Fruit fly (Drosophila melanogaster) whole organism, embryonic: Measurements from ENCODE around the gene CG5781.

Experiments used
- Blimp-1 ChIP-seq: fragments of 200-800 bp; sonication (Bioruptor generic); optimal IDR thresholded peaks from 3 replicates; lab custom pipeline; 2018; ENCODE audit warnings: missing biosample characterization, missing genetic modification characterization, mild to moderate bottlenecking, moderate library complexity, missing genetic modification reagents
- CG10321 ChIP-seq: fragments of 200-800 bp; sonication (Bioruptor generic); IDR thresholded peaks from 2 replicates; pipeline ENCODE4 v1.3.6; 2022; ENCODE audit warnings: missing biosample characterization, missing genetic modification characterization
- CG10565 ChIP-seq: fragments of 200-800 bp; sonication (Bioruptor generic); optimal IDR thresholded peaks from 3 replicates; lab custom pipeline; 2016; ENCODE audit warnings: missing biosample characterization, mild to moderate bottlenecking, missing genetic modification characterization
- CG12071 ChIP-seq: fragments of 200-800 bp; sonication (Bioruptor generic); optimal IDR thresholded peaks from 3 replicates; lab custom pipeline; 2018; ENCODE audit warnings: missing biosample characterization, mild to moderate bottlenecking, missing genetic modification characterization
- CG1233 ChIP-seq: fragments of 200-800 bp; sonication (Bioruptor generic); optimal IDR thresholded peaks from 4 replicates; lab custom pipeline; 2018; ENCODE audit warnings: missing biosample characterization, mild to moderate bottlenecking, missing genetic modification characterization
- CG12942 ChIP-seq: fragments of 200-800 bp; sonication (Bioruptor generic); optimal IDR thresholded peaks from 3 replicates; lab custom pipeline; 2016; ENCODE audit warnings: missing biosample characterization, missing genetic modification characterization
- CG13424 ChIP-seq: fragments of 200-800 bp; sonication (Bioruptor generic); optimal IDR thresholded peaks from 2 replicates; lab custom pipeline; 2019; ENCODE audit warnings: missing biosample characterization, mild to moderate bottlenecking, missing genetic modification characterization, moderate library complexity
- CG1602 ChIP-seq: fragments of 200-800 bp; sonication (Bioruptor generic); optimal IDR thresholded peaks from 3 replicates; lab custom pipeline; 2016; ENCODE audit warnings: missing biosample characterization, missing genetic modification characterization
- CG1603 ChIP-seq: fragments of 200-800 bp; sonication (Bioruptor generic); optimal IDR thresholded peaks from 2 replicates; lab custom pipeline; 2019; ENCODE audit warnings: missing biosample characterization, mild to moderate bottlenecking, missing genetic modification characterization, moderate library complexity
- CG16815 ChIP-seq: fragments of 200-800 bp; sonication (Bioruptor generic); optimal IDR thresholded peaks from 3 replicates; lab custom pipeline; 2017; ENCODE audit warnings: missing biosample characterization, mild to moderate bottlenecking, missing genetic modification characterization
- CG2116 ChIP-seq: fragments of 200-800 bp; sonication (Bioruptor generic); optimal IDR thresholded peaks from 3 replicates; lab custom pipeline; 2018; ENCODE audit warnings: missing biosample characterization, mild to moderate bottlenecking, missing genetic modification characterization
- CG2199 ChIP-seq: fragments of 200-800 bp; sonication (Bioruptor generic); IDR thresholded peaks from 3 replicates; pipeline ENCODE4 v1.3.6; 2022; ENCODE audit warnings: missing biosample characterization, missing genetic modification characterization
- CG32532 ChIP-seq: fragments of 200-800 bp; sonication (Bioruptor generic); IDR thresholded peaks from 2 replicates; pipeline ENCODE4 v1.3.6; 2022; ENCODE audit warnings: missing biosample characterization, missing genetic modification characterization
- CG34376 ChIP-seq: fragments of 200-800 bp; sonication (Bioruptor generic); optimal IDR thresholded peaks from 2 replicates; lab custom pipeline; 2018; ENCODE audit warnings: missing biosample characterization, mild to moderate bottlenecking, missing genetic modification characterization
- CG4707 ChIP-seq: fragments of 200-800 bp; sonication (Bioruptor generic); optimal IDR thresholded peaks from 2 replicates; lab custom pipeline; 2018; ENCODE audit warnings: missing biosample characterization, mild to moderate bottlenecking, missing genetic modification characterization, moderate library complexity
- CG6654 ChIP-seq: fragments of 200-800 bp; sonication (Bioruptor generic); optimal IDR thresholded peaks from 2 replicates; lab custom pipeline; 2017; ENCODE audit warnings: missing biosample characterization, mild to moderate bottlenecking, missing genetic modification characterization
- CG6854 ChIP-seq: fragments of 200-800 bp; sonication (Bioruptor generic); optimal IDR thresholded peaks from 3 replicates; lab custom pipeline; 2017; ENCODE audit warnings: missing biosample characterization, mild to moderate bottlenecking, missing genetic modification characterization
- CG9797 ChIP-seq: fragments of 200-800 bp; sonication (Bioruptor generic); optimal IDR thresholded peaks from 3 replicates; lab custom pipeline; 2018; ENCODE audit warnings: missing biosample characterization, mild to moderate bottlenecking, missing genetic modification characterization
- D19A ChIP-seq: fragments of 200-800 bp; optimal IDR thresholded peaks from 3 replicates; lab custom pipeline; 2019; ENCODE audit warnings: missing biosample characterization, mild to moderate bottlenecking, missing genetic modification characterization, moderate library complexity
- Dfd ChIP-seq, 2 experiments: fragments of >200 bp; optimal IDR thresholded peaks; 2 replicates each; lab custom pipeline; 2017; ENCODE audit warnings: missing biosample characterization in 2 of 2, missing genetic modification characterization in 2 of 2
- Doc2 ChIP-seq: fragments of 200-800 bp; sonication (Bioruptor generic); IDR thresholded peaks from 2 replicates; pipeline ENCODE4 v1.3.6; 2022; ENCODE audit warnings: missing biosample characterization, missing genetic modification characterization
- Dref ChIP-seq: fragments of 200-800 bp; sonication (Bioruptor generic); IDR thresholded peaks from 2 replicates; pipeline ENCODE4 v1.3.6; 2022; ENCODE audit warnings: missing biosample characterization, missing genetic modification characterization
- E2f2 ChIP-seq: fragments of 200-800 bp; sonication (Bioruptor generic); IDR thresholded peaks from 2 replicates; pipeline ENCODE4 v1.3.6; 2022; ENCODE audit warnings: missing biosample characterization, missing genetic modification characterization
- H2.0 ChIP-seq: fragments of 200-800 bp; sonication (Bioruptor generic); IDR thresholded peaks from 2 replicates; pipeline ENCODE4 v1.3.6; 2022; ENCODE audit warnings: missing biosample characterization, missing genetic modification characterization
- Kr ChIP-seq: fragments of 200-800 bp; sonication (Bioruptor generic); optimal IDR thresholded peaks from 2 replicates; lab custom pipeline; 2017; ENCODE audit warnings: missing biosample characterization, mild to moderate bottlenecking, missing genetic modification characterization
- Lhr ChIP-seq: fragments of 200-800 bp; sonication (Bioruptor generic); optimal IDR thresholded peaks from 3 replicates; lab custom pipeline; 2017; ENCODE audit warnings: mild to moderate bottlenecking, missing biosample characterization, missing genetic modification reagents, missing genetic modification characterization
- PHDP ChIP-seq: fragments of 200-800 bp; sonication (Bioruptor generic); optimal IDR thresholded peaks from 3 replicates; lab custom pipeline; 2018; ENCODE audit warnings: missing biosample characterization, mild to moderate bottlenecking, missing genetic modification characterization, moderate library complexity
- Rx ChIP-seq: fragments of 200-800 bp; sonication (Bioruptor generic); IDR thresholded peaks from 2 replicates; pipeline ENCODE4 v1.3.6; 2022; ENCODE audit warnings: missing biosample characterization, missing genetic modification characterization
- Spps ChIP-seq: fragments of 200-800 bp; sonication (Bioruptor generic); optimal IDR thresholded peaks from 2 replicates; lab custom pipeline; 2018; ENCODE audit warnings: missing biosample characterization, mild to moderate bottlenecking, missing genetic modification characterization
- Stat92E ChIP-seq, 3 experiments: fragments of >200 bp in 2 of 3; fragments of 200-800 bp in 1 of 3; sonication (Bioruptor generic) in 1 of 3; optimal IDR thresholded peaks; 2 replicates each; lab custom pipeline; 2017 to 2019; ENCODE audit warnings: missing biosample characterization in 3 of 3, missing genetic modification characterization in 3 of 3, mild to moderate bottlenecking in 1 of 3, moderate library complexity in 1 of 3
- Tbp ChIP-seq: fragments of >200 bp; optimal IDR thresholded peaks from 2 replicates; lab custom pipeline; 2018; ENCODE audit warnings: missing biosample characterization, missing genetic modification characterization
- az2 ChIP-seq: fragments of 200-800 bp; sonication (Bioruptor generic); optimal IDR thresholded peaks from 3 replicates; lab custom pipeline; 2016; ENCODE audit warnings: missing biosample characterization, missing genetic modification characterization
- bowl ChIP-seq: fragments of 200-800 bp; sonication (Bioruptor generic); IDR thresholded peaks from 2 replicates; pipeline ENCODE4 v1.3.6; 2022; ENCODE audit warnings: missing biosample characterization, missing genetic modification characterization
- cato ChIP-seq: fragments of 200-800 bp; sonication (Bioruptor generic); optimal IDR thresholded peaks from 2 replicates; lab custom pipeline; 2016; ENCODE audit warnings: missing biosample characterization, missing genetic modification characterization, borderline replicate concordance
- chm ChIP-seq: fragments of 200-800 bp; sonication (Bioruptor generic); IDR thresholded peaks from 2 replicates; pipeline ENCODE4 v1.3.6; 2022; ENCODE audit warnings: missing biosample characterization, missing genetic modification characterization
- esg ChIP-seq: fragments of 200-800 bp; sonication (Bioruptor generic); conservative IDR thresholded peaks from 2 replicates; pipeline ENCODE4 v1.3.6; 2022; ENCODE audit warnings: missing biosample characterization, missing genetic modification characterization
- gem ChIP-seq: fragments of 200-800 bp; sonication (Bioruptor generic); optimal IDR thresholded peaks from 2 replicates; lab custom pipeline; 2019; ENCODE audit warnings: missing biosample characterization, mild to moderate bottlenecking, missing genetic modification characterization, moderate library complexity
- grn ChIP-seq: fragments of 200-800 bp; sonication (Bioruptor generic); optimal IDR thresholded peaks from 3 replicates; lab custom pipeline; 2017; ENCODE audit warnings: missing biosample characterization, missing genetic modification characterization
- kah ChIP-seq: fragments of 200-800 bp; sonication (Bioruptor generic); optimal IDR thresholded peaks from 2 replicates; lab custom pipeline; 2018; ENCODE audit warnings: missing biosample characterization, mild to moderate bottlenecking, missing genetic modification characterization
- kay ChIP-seq: fragments of 200-800 bp; sonication (Bioruptor generic); optimal IDR thresholded peaks from 2 replicates; lab custom pipeline; 2016; ENCODE audit warnings: missing biosample characterization, missing genetic modification characterization
- kni ChIP-seq: fragments of 200-800 bp; sonication (Bioruptor generic); optimal IDR thresholded peaks from 3 replicates; lab custom pipeline; 2017; ENCODE audit warnings: mild to moderate bottlenecking, missing biosample characterization, missing genetic modification reagents, missing genetic modification characterization
- onecut ChIP-seq: fragments of 200-800 bp; sonication (Bioruptor generic); IDR thresholded peaks from 2 replicates; pipeline ENCODE4 v1.3.6; 2022; ENCODE audit warnings: missing biosample characterization, missing genetic modification characterization
- pfk ChIP-seq: fragments of 200-800 bp; sonication (Bioruptor generic); optimal IDR thresholded peaks from 2 replicates; lab custom pipeline; 2018; ENCODE audit warnings: missing biosample characterization, mild to moderate bottlenecking, missing genetic modification characterization, moderate library complexity
- phol ChIP-seq: fragments of 200-800 bp; sonication (Bioruptor generic); optimal IDR thresholded peaks from 3 replicates; lab custom pipeline; 2018; ENCODE audit warnings: missing biosample characterization, mild to moderate bottlenecking, missing genetic modification characterization, moderate library complexity
- pzg ChIP-seq: fragments of 200-800 bp; sonication (Bioruptor generic); optimal IDR thresholded peaks from 3 replicates; lab custom pipeline; 2018; ENCODE audit warnings: missing biosample characterization, mild to moderate bottlenecking, missing genetic modification characterization, moderate library complexity
- sr ChIP-seq: fragments of 200-800 bp; sonication (Bioruptor generic); IDR thresholded peaks from 3 replicates; pipeline ENCODE4 v1.3.6; 2022; ENCODE audit warnings: missing biosample characterization, missing genetic modification characterization
- trem ChIP-seq: fragments of 200-800 bp; optimal IDR thresholded peaks from 3 replicates; lab custom pipeline; 2019; ENCODE audit warnings: missing biosample characterization, mild to moderate bottlenecking, missing genetic modification characterization, moderate library complexity
- unc-4 ChIP-seq: fragments of 200-800 bp; sonication (Bioruptor generic); IDR thresholded peaks from 2 replicates; pipeline ENCODE4 v1.3.6; 2022; ENCODE audit warnings: missing biosample characterization, missing genetic modification characterization; ENCODE audit not compliant: partially characterized antibody
- vvl ChIP-seq: fragments of 200-800 bp; sonication (Bioruptor generic); IDR thresholded peaks from 2 replicates; pipeline ENCODE4 v1.3.6; 2022; ENCODE audit warnings: missing biosample characterization, missing genetic modification characterization
- wor ChIP-seq: fragments of 200-800 bp; sonication (Bioruptor generic); IDR thresholded peaks from 2 replicates; pipeline ENCODE4 v1.3.6; 2022; ENCODE audit warnings: missing biosample characterization, missing genetic modification characterization

Gene CG5781

dm6 chr2L:12692343-12693079 lies 4.6 kb downstream of the CG5781 start, which contains the start of the genes CCT4 and CG6153 (continued):
- TF ChIP-seq kay (peak; percentile 46), phol (peak; percentile 27), Doc2 (GFP tag; lab: Robert Waterston, UW) (no peak), Lhr (GFP tag; lab: Kevin White, UChicago) (peak; percentile 21), Spps (tag; lab: Kevin White, UChicago) (no peak), CG12071 (no peak), trem (tag; lab: Kevin White, UChicago) (peak; percentile 30), CG32532 (GFP tag; lab: Robert Waterston, UW) (no peak), Blimp-1 (GFP tag; lab: Kevin White, UChicago) (no peak), bowl (GFP tag; lab: Robert Waterston, UW) (no peak), CG2199 (no peak), Dfd (GFP tag; optimal IDR thresholded peaks at IDR 0.05; lab: Kevin White, UChicago) (no peak), CG2116 (GFP tag; lab: Kevin White, UChicago) (peak; percentile 57), Stat92E (GFP tag; optimal IDR thresholded peaks at IDR 0.05; lab: Kevin White, UChicago) (no peak), az2 (GFP tag; lab: Kevin White, UChicago) (no peak), CG1233 (GFP tag; lab: Kevin White, UChicago) (no peak), CG34376 (GFP tag; lab: Kevin White, UChicago) (no peak), CG6654 (GFP tag; lab: Kevin White, UChicago) (no peak), Kr (no peak), pfk (GFP tag; lab: Kevin White, UChicago) (no peak), Tbp (GFP tag; lab: Kevin White, UChicago) (peak; percentile 6), CG13424 (tag; lab: Kevin White, UChicago) (no peak), kni (GFP tag; lab: Kevin White, UChicago) (no peak), CG10565 (GFP tag; lab: Kevin White, UChicago) (no peak), CG6854 (GFP tag; lab: Kevin White, UChicago) (no peak), Rx (GFP tag; lab: Robert Waterston, UW) (no peak), chm (GFP tag; lab: Robert Waterston, UW) (no peak), grn (GFP tag; lab: Kevin White, UChicago) (no peak), CG16815 (no peak), CG4707 (GFP tag; lab: Kevin White, UChicago) (no peak), pzg (GFP tag; lab: Kevin White, UChicago) (peak; percentile 85), wor (no peak), H2.0 (GFP tag; lab: Robert Waterston, UW) (no peak), kah (GFP tag; lab: Kevin White, UChicago) (peak; percentile 58), PHDP (tag; lab: Kevin White, UChicago) (no peak), unc-4 (peak; percentile 38), CG1602 (no peak), sr (GFP tag; lab: Robert Waterston, UW) (no peak), vvl (GFP tag; lab: Robert Waterston, UW) (peak; percentile 22; the same call in 1 of the 2 replicates), cato (no peak), CG10321 (GFP tag; lab: Robert Waterston, UW) (no peak), D19A (tag; lab: Kevin White, UChicago) (peak; percentile 57), onecut (GFP tag; lab: Robert Waterston, UW) (peak; percentile 38), esg (GFP tag; lab: Robert Waterston, UW) (no peak), gem (tag; lab: Kevin White, UChicago) (no peak), Dref (GFP tag; lab: Robert Waterston, UW) (peak; percentile 76), CG9797 (peak; percentile 84), CG1603 (tag; lab: Kevin White, UChicago) (peak; percentile 68), CG12942 (GFP tag; lab: Kevin White, UChicago) (no peak), E2f2 (GFP tag; lab: Robert Waterston, UW) (peak; percentile 68)
